Fruit fly (Drosophila melanogaster) whole organism, embryonic: ENCODE data around the gene Ptpmeg2.

ENCODE experiments used
- ATbp ChIP-seq: fragments of 200-800 bp; sonication (Bioruptor generic); optimal IDR thresholded peaks from 2 replicates; lab custom pipeline; 2017; ENCODE audit warnings: missing biosample characterization, mild to moderate bottlenecking, missing genetic modification characterization, missing genetic modification reagents
- Atf-2 ChIP-seq: fragments of 200-800 bp; sonication (Bioruptor generic); optimal IDR thresholded peaks from 2 replicates; lab custom pipeline; 2016; ENCODE audit warnings: missing biosample characterization, missing genetic modification characterization
- BtbVII ChIP-seq: fragments of 200-800 bp; sonication (Bioruptor generic); optimal IDR thresholded peaks from 3 replicates; lab custom pipeline; 2017; ENCODE audit warnings: missing biosample characterization, mild to moderate bottlenecking, missing genetic modification characterization
- CG1024 ChIP-seq: fragments of 200-800 bp; sonication (Bioruptor generic); IDR thresholded peaks from 2 replicates; pipeline ENCODE4 v1.3.6; 2022; ENCODE audit warnings: missing biosample characterization, missing genetic modification characterization
- CG10462 ChIP-seq: fragments of 200-800 bp; sonication (Bioruptor generic); optimal IDR thresholded peaks from 2 replicates; lab custom pipeline; 2016; ENCODE audit warnings: missing biosample characterization, missing genetic modification characterization
- CG11723 ChIP-seq: fragments of 200-800 bp; sonication (Bioruptor generic); optimal IDR thresholded peaks from 2 replicates; lab custom pipeline; 2017; ENCODE audit warnings: missing biosample characterization, mild to moderate bottlenecking, missing genetic modification characterization
- CG15011 ChIP-seq: fragments of 200-800 bp; sonication (Bioruptor generic); optimal IDR thresholded peaks from 3 replicates; lab custom pipeline; 2018; ENCODE audit warnings: missing biosample characterization, mild to moderate bottlenecking, missing genetic modification characterization
- CG15479 ChIP-seq: fragments of 200-800 bp; sonication (Bioruptor generic); optimal IDR thresholded peaks from 3 replicates; lab custom pipeline; 2019; ENCODE audit warnings: missing biosample characterization, mild to moderate bottlenecking, missing genetic modification characterization, moderate library complexity
- CG15696 ChIP-seq: fragments of 200-800 bp; sonication (Bioruptor generic); optimal IDR thresholded peaks from 2 replicates; lab custom pipeline; 2019; ENCODE audit warnings: missing biosample characterization, mild to moderate bottlenecking, missing genetic modification characterization, moderate library complexity
- CG1647 ChIP-seq: fragments of 200-800 bp; sonication (Bioruptor generic); optimal IDR thresholded peaks from 3 replicates; lab custom pipeline; 2016; ENCODE audit warnings: missing biosample characterization, missing genetic modification characterization
- CG16815 ChIP-seq: fragments of 200-800 bp; sonication (Bioruptor generic); optimal IDR thresholded peaks from 3 replicates; lab custom pipeline; 2017; ENCODE audit warnings: missing biosample characterization, mild to moderate bottlenecking, missing genetic modification characterization
- CG17829 ChIP-seq: fragments of 200-800 bp; optimal IDR thresholded peaks from 2 replicates; lab custom pipeline; 2019; ENCODE audit warnings: missing biosample characterization, mild to moderate bottlenecking, missing genetic modification characterization, moderate library complexity
- CG32532 ChIP-seq: fragments of 200-800 bp; sonication (Bioruptor generic); IDR thresholded peaks from 2 replicates; pipeline ENCODE4 v1.3.6; 2022; ENCODE audit warnings: missing biosample characterization, missing genetic modification characterization
- CG4404 ChIP-seq: fragments of 200-800 bp; sonication (Bioruptor generic); IDR thresholded peaks from 2 replicates; pipeline ENCODE4 v1.3.6; 2022; ENCODE audit warnings: missing biosample characterization, missing genetic modification characterization
- CG4854 ChIP-seq: fragments of 200-800 bp; sonication (Bioruptor generic); optimal IDR thresholded peaks from 2 replicates; lab custom pipeline; 2016; ENCODE audit warnings: missing biosample characterization, missing genetic modification characterization, inconsistent platforms
- CG6765 ChIP-seq: fragments of 200-800 bp; sonication (Bioruptor generic); optimal IDR thresholded peaks from 3 replicates; lab custom pipeline; 2017; ENCODE audit warnings: missing biosample characterization, mild to moderate bottlenecking, missing genetic modification characterization
- CG7372 ChIP-seq: fragments of 200-800 bp; sonication (Bioruptor generic); IDR thresholded peaks from 2 replicates; pipeline ENCODE4 v1.3.6; 2022; ENCODE audit warnings: missing biosample characterization, missing genetic modification characterization
- CG8089 ChIP-seq: fragments of 200-800 bp; sonication (Bioruptor generic); optimal IDR thresholded peaks from 3 replicates; lab custom pipeline; 2016; ENCODE audit warnings: missing biosample characterization, missing genetic modification characterization
- CG8290 ChIP-seq, 3 experiments: fragments of 200-800 bp; sonication (Bioruptor generic); optimal IDR thresholded peaks; 2 replicates each; lab custom pipeline; 2016 to 2019; ENCODE audit warnings: missing biosample characterization in 3 of 3, missing genetic modification characterization in 3 of 3, mild to moderate bottlenecking in 2 of 3, moderate library complexity in 1 of 3
- CoRest ChIP-seq: fragments of 200-800 bp; sonication (Bioruptor generic); optimal IDR thresholded peaks from 3 replicates; lab custom pipeline; 2018; ENCODE audit warnings: missing biosample characterization, mild to moderate bottlenecking, missing genetic modification characterization, moderate library complexity
- D19A ChIP-seq: fragments of 200-800 bp; optimal IDR thresholded peaks from 3 replicates; lab custom pipeline; 2019; ENCODE audit warnings: missing biosample characterization, mild to moderate bottlenecking, missing genetic modification characterization, moderate library complexity
- Fer1 ChIP-seq: fragments of 200-800 bp; sonication (Bioruptor generic); optimal IDR thresholded peaks from 2 replicates; lab custom pipeline; 2017; ENCODE audit warnings: missing biosample characterization, mild to moderate bottlenecking, missing genetic modification characterization
- Hand ChIP-seq: fragments of 200-800 bp; sonication (Bioruptor generic); optimal IDR thresholded peaks from 2 replicates; lab custom pipeline; 2017; ENCODE audit warnings: mild to moderate bottlenecking, missing biosample characterization, missing genetic modification reagents, missing genetic modification characterization
- Hey ChIP-seq: fragments of 200-800 bp; sonication (Bioruptor generic); optimal IDR thresholded peaks from 3 replicates; lab custom pipeline; 2018; ENCODE audit warnings: missing biosample characterization, mild to moderate bottlenecking, missing genetic modification characterization
- Hmr ChIP-seq: fragments of 200-800 bp; sonication (Bioruptor generic); optimal IDR thresholded peaks from 3 replicates; lab custom pipeline; 2017; ENCODE audit warnings: mild to moderate bottlenecking, missing biosample characterization, missing genetic modification reagents, missing genetic modification characterization
- Med ChIP-seq: fragments of 200-800 bp; sonication (Bioruptor generic); peaks from one replicate; lab custom pipeline; 2016; ENCODE audit warnings: missing biosample characterization, missing genetic modification characterization, mild to moderate bottlenecking, inconsistent platforms, moderate library complexity
- NK7.1 ChIP-seq: fragments of 200-800 bp; sonication (Bioruptor generic); optimal IDR thresholded peaks from 3 replicates; lab custom pipeline; 2016; ENCODE audit warnings: missing biosample characterization, missing genetic modification characterization
- Side ChIP-seq: fragments of 200-800 bp; sonication (Bioruptor generic); optimal IDR thresholded peaks from 2 replicates; lab custom pipeline; 2016; ENCODE audit warnings: missing biosample characterization, missing genetic modification characterization
- Xbp1 ChIP-seq: fragments of 200-800 bp; sonication (Bioruptor generic); optimal IDR thresholded peaks from 3 replicates; lab custom pipeline; 2016; ENCODE audit warnings: missing biosample characterization, mild to moderate bottlenecking, missing genetic modification characterization
- ac ChIP-seq: fragments of 200-800 bp; sonication (Bioruptor generic); optimal IDR thresholded peaks from 3 replicates; lab custom pipeline; 2017; ENCODE audit warnings: missing biosample characterization, mild to moderate bottlenecking, missing genetic modification characterization
- ara ChIP-seq: fragments of 200-800 bp; sonication (Bioruptor generic); IDR thresholded peaks from 2 replicates; pipeline ENCODE4 v1.3.6; 2022; ENCODE audit warnings: missing biosample characterization, missing genetic modification characterization
- bcd ChIP-seq: fragments of 200-800 bp; sonication (Bioruptor generic); optimal IDR thresholded peaks from 2 replicates; lab custom pipeline; 2017; ENCODE audit warnings: missing biosample characterization, mild to moderate bottlenecking, missing genetic modification characterization
- br ChIP-seq: fragments of >200 bp; optimal IDR thresholded peaks from 2 replicates; lab custom pipeline; 2017
- caup ChIP-seq: fragments of 200-800 bp; sonication (Bioruptor generic); optimal IDR thresholded peaks from 3 replicates; lab custom pipeline; 2017; ENCODE audit warnings: missing biosample characterization, mild to moderate bottlenecking, missing genetic modification characterization, moderate library complexity; ENCODE audit not compliant: severe bottlenecking
- danr ChIP-seq: fragments of 200-800 bp; sonication (Bioruptor generic); IDR thresholded peaks from 2 replicates; pipeline ENCODE4 v1.3.6; 2022; ENCODE audit warnings: missing biosample characterization, missing genetic modification characterization
- dm ChIP-seq: fragments of 200-800 bp; sonication (Bioruptor generic); optimal IDR thresholded peaks from 3 replicates; lab custom pipeline; 2016; ENCODE audit warnings: missing biosample characterization, missing genetic modification characterization
- dysf ChIP-seq: fragments of 200-800 bp; sonication (Bioruptor generic); IDR thresholded peaks from 3 replicates; pipeline ENCODE4 v1.3.6; 2022; ENCODE audit warnings: missing biosample characterization, missing genetic modification characterization
- gce ChIP-seq: fragments of 200-800 bp; sonication (Bioruptor generic); IDR thresholded peaks from 3 replicates; pipeline ENCODE4 v1.3.6; 2022; ENCODE audit warnings: missing biosample characterization, missing genetic modification characterization
- grn ChIP-seq: fragments of 200-800 bp; sonication (Bioruptor generic); optimal IDR thresholded peaks from 3 replicates; lab custom pipeline; 2017; ENCODE audit warnings: missing biosample characterization, missing genetic modification characterization
- klu ChIP-seq: fragments of 200-800 bp; sonication (Bioruptor generic); IDR thresholded peaks from 2 replicates; pipeline ENCODE4 v1.3.6; 2022; ENCODE audit warnings: missing biosample characterization, missing genetic modification characterization
- mam ChIP-seq: fragments of 200-800 bp; sonication (Bioruptor generic); optimal IDR thresholded peaks from 3 replicates; lab custom pipeline; 2016; ENCODE audit warnings: missing biosample characterization, missing genetic modification characterization
- nerfin-2 ChIP-seq: fragments of 200-800 bp; sonication (Bioruptor generic); IDR thresholded peaks from 2 replicates; pipeline ENCODE4 v1.3.6; 2022; ENCODE audit warnings: missing biosample characterization, missing genetic modification characterization; ENCODE audit not compliant: partially characterized antibody
- peb ChIP-seq: fragments of 200-800 bp; sonication (Bioruptor generic); IDR thresholded peaks from 2 replicates; pipeline ENCODE4 v1.3.6; 2022; ENCODE audit warnings: missing biosample characterization, missing genetic modification characterization
- sens-2 ChIP-seq: fragments of 200-800 bp; sonication (Bioruptor generic); IDR thresholded peaks from 2 replicates; pipeline ENCODE4 v1.3.6; 2022; ENCODE audit warnings: missing biosample characterization, missing genetic modification characterization
- sisA ChIP-seq: fragments of 200-800 bp; sonication (Bioruptor generic); IDR thresholded peaks from 2 replicates; pipeline ENCODE4 v1.3.6; 2022; ENCODE audit warnings: missing biosample characterization, missing genetic modification characterization
- sob ChIP-seq: fragments of 200-800 bp; sonication (Bioruptor generic); IDR thresholded peaks from 2 replicates; pipeline ENCODE4 v1.3.6; 2022; ENCODE audit warnings: missing biosample characterization, missing genetic modification characterization
- ttk ChIP-seq: fragments of 200-800 bp; sonication (Bioruptor generic); IDR thresholded peaks from 2 replicates; pipeline ENCODE4 v2.1.2; 2022; ENCODE audit warnings: missing biosample characterization, missing genetic modification characterization
- vnd ChIP-seq: fragments of 200-800 bp; sonication (Bioruptor generic); IDR thresholded peaks from 3 replicates; pipeline ENCODE4 v1.3.6; 2022; ENCODE audit warnings: missing biosample characterization, missing genetic modification characterization; ENCODE audit not compliant: partially characterized antibody
- vvl ChIP-seq: fragments of 200-800 bp; sonication (Bioruptor generic); IDR thresholded peaks from 2 replicates; pipeline ENCODE4 v1.3.6; 2022; ENCODE audit warnings: missing biosample characterization, missing genetic modification characterization

Gene Ptpmeg2

DNA sequence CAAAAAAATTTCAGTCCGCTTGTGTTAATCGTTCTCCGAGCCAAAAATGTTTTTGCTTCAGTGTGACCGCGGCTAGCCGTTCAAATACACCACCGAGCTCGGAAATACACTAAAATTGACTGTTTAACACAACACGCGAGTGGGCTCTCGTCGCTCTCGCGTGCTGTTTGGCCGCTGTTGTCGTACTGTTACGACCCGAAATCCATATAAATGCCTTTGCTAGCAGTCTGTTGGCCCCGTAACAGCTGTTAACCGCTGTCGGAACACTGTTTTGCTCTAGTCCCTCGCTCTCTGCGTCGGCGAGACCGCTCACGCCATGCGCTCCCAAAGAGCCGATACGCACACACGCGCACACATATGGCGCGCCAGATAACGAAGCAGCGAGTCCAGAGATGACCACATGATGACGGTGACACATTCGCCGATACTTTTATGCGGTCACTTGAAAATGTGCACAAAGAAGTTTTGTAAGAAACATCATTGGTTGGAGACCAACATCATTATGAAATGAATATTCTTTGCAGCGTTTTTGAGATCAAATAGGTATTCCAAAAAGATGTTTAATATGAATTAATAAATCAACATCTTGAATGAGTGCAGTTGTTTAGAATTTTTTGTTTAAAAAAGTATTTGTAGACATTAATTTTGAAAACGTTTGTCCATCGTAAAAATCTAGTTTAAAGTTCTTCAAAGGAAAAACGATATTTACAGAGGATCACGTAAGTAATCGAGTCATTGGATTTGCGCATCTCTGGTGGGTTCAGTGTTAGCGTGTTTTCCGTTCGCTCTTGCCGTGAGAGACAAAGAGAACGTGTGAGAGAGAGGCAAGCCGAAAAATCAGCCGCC, 26.8 kb upstream of the Ptpmeg2 start (continued):
- no peak for TF ChIP-seq CG15479 (GFP tag; lab: Kevin White, UChicago)
- TF ChIP-seq CG4854 (GFP tag; lab: Kevin White, UChicago), result no peak
- no peak for TF ChIP-seq caup (GFP tag; lab: Kevin White, UChicago)
- peak; percentile 5 for TF ChIP-seq CG8089 (GFP tag; lab: Kevin White, UChicago)
- no peak for TF ChIP-seq peb
- peak; percentile 62 for TF ChIP-seq Xbp1 (GFP tag; lab: Kevin White, UChicago)
- TF ChIP-seq CG4404 (GFP tag; lab: Robert Waterston, UW), result 0 out of 2 replicates have a peak, but pooled peaks have one; percentile 28
- TF ChIP-seq bcd (GFP tag; lab: Kevin White, UChicago), result peak; percentile 73
- peak; percentile 35 for TF ChIP-seq grn (GFP tag; lab: Kevin White, UChicago)
- peak; percentile 36 for TF ChIP-seq BtbVII (GFP tag; lab: Kevin White, UChicago)
- TF ChIP-seq Hand (GFP tag; lab: Kevin White, UChicago), result peak; percentile 29
- peak; percentile 22; the same call in 1 of the 2 replicates for TF ChIP-seq klu
- 0 out of 2 replicates have a peak, but pooled peaks have one; percentile 20 for TF ChIP-seq danr (GFP tag; lab: Robert Waterston, UW)
- peak; percentile 79 for TF ChIP-seq mam (GFP tag; lab: Kevin White, UChicago)
- peak; percentile 58 for TF ChIP-seq CG11723
- TF ChIP-seq ttk (GFP tag; lab: Robert Waterston, UW), result no peak
- no peak for TF ChIP-seq nerfin-2
- no peak for TF ChIP-seq gce (GFP tag; lab: Robert Waterston, UW)
- no peak for TF ChIP-seq Fer1 (GFP tag; lab: Kevin White, UChicago)
- peak; percentile 48 for TF ChIP-seq CG8290 (GFP tag; optimal IDR thresholded peaks at IDR 0.05; lab: Kevin White, UChicago)
- peak; percentile 17 to 41 for TF ChIP-seq CG8290 (tag; optimal IDR thresholded peaks at IDR 0.05; lab: Kevin White, UChicago)
- peak; percentile 12 for TF ChIP-seq CG10462 (GFP tag; lab: Kevin White, UChicago)
- TF ChIP-seq CoRest (tag; lab: Kevin White, UChicago), result peak; percentile 87
- peak; percentile 41 for TF ChIP-seq CG6765
- TF ChIP-seq CG1647 (GFP tag; lab: Kevin White, UChicago), result no peak
- TF ChIP-seq NK7.1, result peak; percentile 0
- peak; percentile 56 for TF ChIP-seq CG15011 (GFP tag; lab: Kevin White, UChicago)
- TF ChIP-seq ac (GFP tag; lab: Kevin White, UChicago), result no peak
- TF ChIP-seq CG17829, result peak; percentile 53
- peak; percentile 37 for TF ChIP-seq dm
- TF ChIP-seq CG16815 (GFP tag; lab: Kevin White, UChicago), result peak; percentile 47
- peak; percentile 85 for TF ChIP-seq Med (GFP tag; lab: Kevin White, UChicago)
- no peak for TF ChIP-seq vvl
- peak; percentile 62 for TF ChIP-seq Hmr (GFP tag; lab: Kevin White, UChicago)
- peak; percentile 19 for TF ChIP-seq Hey
- TF ChIP-seq CG15696 (tag; lab: Kevin White, UChicago), result peak; percentile 56
- no peak for TF ChIP-seq sens-2 (GFP tag; lab: Robert Waterston, UW)
- peak; percentile 60 for TF ChIP-seq Side (GFP tag; lab: Kevin White, UChicago)
- TF ChIP-seq sob (GFP tag; lab: Robert Waterston, UW), result no peak; the same call in 1 of the 2 replicates
- peak; percentile 50; the same call in 1 of the 2 replicates for TF ChIP-seq CG32532 (GFP tag; lab: Robert Waterston, UW)
- TF ChIP-seq Atf-2 (GFP tag; lab: Kevin White, UChicago), result peak; percentile 49
- TF ChIP-seq D19A, result no peak
- peak; percentile 56; the same call in 2 of the 3 replicates for TF ChIP-seq dysf
- TF ChIP-seq vnd (GFP tag; lab: Robert Waterston, UW), result peak; percentile 56; the same call in 2 of the 3 replicates
- TF ChIP-seq ara (GFP tag; lab: Robert Waterston, UW), result 0 out of 2 replicates have a peak, but pooled peaks have one; percentile 27
- no peak for TF ChIP-seq ATbp
- no peak for TF ChIP-seq CG1024 (GFP tag; lab: Robert Waterston, UW)
- 0 out of 2 replicates have a peak, but pooled peaks have one; percentile 13 for TF ChIP-seq sisA (GFP tag; lab: Robert Waterston, UW)
- TF ChIP-seq br (lab: Kevin White, UChicago), result no peak
- TF ChIP-seq CG7372 (GFP tag; lab: Robert Waterston, UW), result no peak
